Fruit fly (Drosophila melanogaster): Measurements from ENCODE around the gene Ptpmeg.

Ptpmeg gene

DNA sequence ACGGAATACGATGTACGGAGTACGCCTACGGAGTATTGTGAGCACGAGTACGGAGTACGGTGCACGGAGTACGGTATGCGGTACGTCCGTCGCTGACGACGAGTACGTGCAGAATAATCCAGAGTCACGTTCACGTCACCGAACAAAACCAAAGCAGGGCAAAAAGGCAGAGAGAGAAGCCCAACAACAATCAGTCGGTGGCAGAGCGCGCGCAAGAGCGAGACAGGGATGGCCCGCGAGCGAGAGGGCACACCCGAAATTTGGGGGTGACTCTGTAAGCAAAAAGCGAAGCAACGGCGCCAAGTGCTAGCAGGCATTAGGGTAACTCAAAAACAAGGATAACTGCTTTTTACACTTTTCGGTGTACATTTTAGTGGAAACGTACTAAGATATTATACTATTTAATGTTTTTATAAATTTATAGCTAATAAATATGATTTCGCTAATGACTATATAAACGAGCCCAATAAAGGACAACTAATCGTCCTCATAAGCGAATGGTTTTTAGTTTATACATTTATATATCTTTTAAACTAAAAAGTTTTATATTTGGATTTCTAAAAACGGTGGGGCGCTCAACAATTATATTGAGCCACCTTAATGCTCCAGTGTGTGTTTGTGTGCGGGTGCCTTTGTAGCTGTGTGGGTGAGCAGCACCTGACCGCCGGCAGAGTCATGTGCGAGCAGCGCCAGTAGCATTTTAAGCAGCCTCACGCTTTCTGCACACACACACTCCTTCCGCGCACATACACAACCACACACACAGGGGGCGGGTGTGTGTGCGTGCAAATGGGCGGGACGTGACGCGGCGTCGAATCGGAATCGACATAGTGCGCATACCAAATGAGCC lies 49.5 kb downstream of the Ptpmeg start (continued):
- TF ChIP-seq toy (GFP tag; IDR thresholded peaks at IDR 0.05) (peak; percentile 58; the same call in 1 of the 2 replicates), CG12391 (tag; optimal IDR thresholded peaks at IDR 0.05) (peak; percentile 94), CG31224 (GFP tag; IDR thresholded peaks at IDR 0.05) (peak; percentile 45), CG18476 (GFP tag; optimal IDR thresholded peaks at IDR 0.05) (peak; percentile 79), HLH4C (GFP tag; IDR thresholded peaks at IDR 0.05; ENCODE audit: partially characterized antibody) (no peak), CG5953 (GFP tag; IDR thresholded peaks at IDR 0.05) (no peak), Hmr (GFP tag; optimal IDR thresholded peaks at IDR 0.05) (peak; percentile 96), pum (GFP tag; optimal IDR thresholded peaks at IDR 0.05) (no peak), zen2 (GFP tag; IDR thresholded peaks at IDR 0.05; ENCODE audit: partially characterized antibody) (peak; percentile 42; the same call in 1 of the 3 replicates), CG32767 (GFP tag; IDR thresholded peaks at IDR 0.05) (peak; percentile 72), NC2β (GFP tag; optimal IDR thresholded peaks at IDR 0.05) (no peak), NC2α (GFP tag; optimal IDR thresholded peaks at IDR 0.05) (no peak), wor (GFP tag; IDR thresholded peaks at IDR 0.05) (peak; percentile 63; the same call in 1 of the 2 replicates), hth (optimal IDR thresholded peaks at IDR 0.05) (no peak), Pdp1 (GFP tag; optimal IDR thresholded peaks at IDR 0.05) (peak in 1 of 2 experiments; percentile 49), ham (GFP tag; IDR thresholded peaks at IDR 0.05) (0 out of 2 replicates have a peak, but pooled peaks have one; percentile 23), CG13624 (GFP tag; optimal IDR thresholded peaks at IDR 0.05) (no peak), jing (GFP tag; optimal IDR thresholded peaks at IDR 0.05) (no peak), CG4282 (GFP tag; optimal IDR thresholded peaks at IDR 0.05) (no peak), al (GFP tag; IDR thresholded peaks at IDR 0.05) (peak; percentile 48; the same call in 1 of the 2 replicates), CG8924 (tag; optimal IDR thresholded peaks at IDR 0.05) (peak; percentile 95), Ada2b (GFP tag; IDR thresholded peaks at IDR 0.05) (peak; percentile 81), Max (GFP tag; optimal IDR thresholded peaks at IDR 0.05) (peak; percentile 74), chm (GFP tag; IDR thresholded peaks at IDR 0.05) (no peak), Xrp1 (GFP tag; IDR thresholded peaks at IDR 0.05) (peak; percentile 88), CG8281 (tag; optimal IDR thresholded peaks at IDR 0.05) (peak; percentile 73), slbo (GFP tag; IDR thresholded peaks at IDR 0.05) (peak; percentile 75), vnd (GFP tag; IDR thresholded peaks at IDR 0.05; ENCODE audit: partially characterized antibody) (no peak), CrebB (tag; optimal IDR thresholded peaks at IDR 0.05) (peak; percentile 76), CG42726 (GFP tag; IDR thresholded peaks at IDR 0.05; ENCODE audit: partially characterized antibody) (no peak), lola (GFP tag; optimal IDR thresholded peaks at IDR 0.05) (peak in 1 of 3 experiments; percentile 95), dati (GFP tag; IDR thresholded peaks at IDR 0.05) (no peak), CG1529 (GFP tag; optimal IDR thresholded peaks at IDR 0.05) (peak; percentile 89), CG2120 (GFP tag; optimal IDR thresholded peaks at IDR 0.05) (peak; percentile 74), CG2199 (GFP tag; IDR thresholded peaks at IDR 0.05) (no peak), CG3163 (GFP tag; optimal IDR thresholded peaks at IDR 0.05) (no peak), fru (optimal IDR thresholded peaks at IDR 0.05) (no peak), CG15601 (tag; optimal IDR thresholded peaks at IDR 0.05) (peak; percentile 93), so (GFP tag; IDR thresholded peaks at IDR 0.05) (peak; percentile 88), CG12236 (GFP tag; optimal IDR thresholded peaks at IDR 0.05) (no peak), unc-4 (GFP tag; IDR thresholded peaks at IDR 0.05; ENCODE audit: partially characterized antibody) (0 out of 2 replicates have a peak, but pooled peaks have one; percentile 13), Optix (GFP tag; IDR thresholded peaks at IDR 0.05) (no peak), CG11247 (GFP tag; IDR thresholded peaks at IDR 0.05) (peak; percentile 55; the same call in 1 of the 2 replicates), CG6791 (GFP tag; IDR thresholded peaks at IDR 0.05; ENCODE audit: partially characterized antibody) (no peak), nerfin-2 (GFP tag; IDR thresholded peaks at IDR 0.05; ENCODE audit: partially characterized antibody) (0 out of 2 replicates have a peak, but pooled peaks have one; percentile 47), E2f2 (GFP tag; IDR thresholded peaks at IDR 0.05) (peak; percentile 62), ro (GFP tag; IDR thresholded peaks at IDR 0.05) (peak; percentile 50), CG3281 (GFP tag; optimal IDR thresholded peaks at IDR 0.05) (peak; percentile 96), CG14050 (GFP tag; IDR thresholded peaks at IDR 0.05) (peak; percentile 77)

Data from whole organism, embryonic.